Worm (Caenorhabditis elegans): Measurements from ENCODE around the gene twk-49.

twk-49 gene

DNA sequence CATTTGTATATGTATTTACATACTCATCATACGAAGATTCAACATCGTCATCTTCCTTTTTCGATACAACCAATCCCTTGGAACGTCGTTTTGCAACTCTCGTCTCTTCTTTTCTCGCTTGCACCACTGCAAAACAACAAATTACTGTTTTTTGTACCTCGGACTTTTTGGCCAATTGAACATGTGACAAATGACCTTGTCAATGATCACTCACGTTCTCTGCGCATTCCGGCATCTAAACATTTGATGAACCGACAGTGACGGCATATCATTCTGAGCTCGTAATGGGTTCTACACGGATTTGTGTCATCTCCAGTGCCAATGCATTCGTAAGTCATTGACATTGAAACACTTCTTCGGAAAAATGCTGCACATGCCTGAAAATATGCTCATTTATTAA, 50.8 kb downstream of the twk-49 start:
- TF ChIP-seq unc-62 (GFP tag; optimal IDR thresholded peaks at IDR 0.05), result no peak
- peak; percentile 32 for TF ChIP-seq sma-3 (GFP tag; optimal IDR thresholded peaks at IDR 0.05)
- peak; percentile 37 for TF ChIP-seq nhr-129 (tag; optimal IDR thresholded peaks at IDR 0.05)
- TF ChIP-seq nhr-25 (tag; optimal IDR thresholded peaks at IDR 0.05), result peak; percentile 40
- TF ChIP-seq mbf-1 (tag; optimal IDR thresholded peaks at IDR 0.05), result no peak
- peak; percentile 33 for TF ChIP-seq sma-9 (GFP tag; optimal IDR thresholded peaks at IDR 0.05)
- TF ChIP-seq sma-9 (tag; optimal IDR thresholded peaks at IDR 0.05), result no peak

ce11 chrII:6443710-6444109, 55.3 kb downstream of the twk-49 start, which contains the start of gene K06A1.2:
TSS of gene K06A1.2 (plus strand) at chrII:6444010.
- TF ChIP-seq ztf-4 (tag; optimal IDR thresholded peaks at IDR 0.05), result no peak
- TF ChIP-seq nhr-23 (tag; optimal IDR thresholded peaks at IDR 0.05), result no peak
- no peak for TF ChIP-seq peb-1 (tag; optimal IDR thresholded peaks at IDR 0.05)
- no peak for TF ChIP-seq sma-9 (GFP tag; optimal IDR thresholded peaks at IDR 0.05)
- no peak for TF ChIP-seq sma-9 (tag; optimal IDR thresholded peaks at IDR 0.05)
- TF ChIP-seq mdl-1 (tag; optimal IDR thresholded peaks at IDR 0.05), result no peak
- no peak for TF ChIP-seq elt-3 (tag; optimal IDR thresholded peaks at IDR 0.05)
- TF ChIP-seq nhr-6 (tag; optimal IDR thresholded peaks at IDR 0.05), result no peak
- TF ChIP-seq fos-1 (tag; optimal IDR thresholded peaks at IDR 0.05), result no peak
